Worm (Caenorhabditis elegans): ENCODE results near the gene D1022.5.

- no peak for TF ChIP-seq him-1 (tag; optimal IDR thresholded peaks at IDR 0.05)
- TF ChIP-seq dao-5 (tag; optimal IDR thresholded peaks at IDR 0.05): no peak
- TF ChIP-seq W03F9.2 (tag; optimal IDR thresholded peaks at IDR 0.05): no peak
Observed at ce11 chrII:7494155-7494554, 35.5 kb upstream of the D1022.5 start, which contains the start of gene R10H1.1.
